Worm (Caenorhabditis elegans) whole organism, L1 larva: ENCODE measurements around the gene sup-12.

Source experiments
- F16B12.6 ChIP-seq: fragments of 150-350 bp; optimal IDR thresholded peaks from 2 replicates; lab custom pipeline; 2014; ENCODE audit warnings: missing biosample characterization, missing genetic modification characterization
- Y116A8C.19 ChIP-seq: sonication (generic microtip); optimal IDR thresholded peaks from 2 replicates; lab custom pipeline; 2016; ENCODE audit warnings: missing compliant biosample characterization, missing genetic modification characterization, borderline replicate concordance
- blmp-1 ChIP-seq: fragments of 150-350 bp; optimal IDR thresholded peaks from 2 replicates; lab custom pipeline; 2014; ENCODE audit warnings: missing biosample characterization, missing genetic modification characterization
- dpl-1 ChIP-seq, 3 experiments: fragments of 150-350 bp in 2 of 3; sonication (generic microtip) in 1 of 3; optimal IDR thresholded peaks; 2 replicates each; lab custom pipeline; 2014 to 2017; ENCODE audit warnings: missing biosample characterization in 3 of 3, missing genetic modification characterization in 3 of 3, missing genetic modification reagents in 3 of 3
- fos-1 ChIP-seq: fragments of 150-350 bp; optimal IDR thresholded peaks from 2 replicates; lab custom pipeline; 2014; ENCODE audit warnings: missing biosample characterization, missing genetic modification characterization
- lin-13 ChIP-seq: fragments of 150-350 bp; optimal IDR thresholded peaks from 2 replicates; lab custom pipeline; 2014; ENCODE audit warnings: missing biosample characterization, missing genetic modification reagents, missing genetic modification characterization
- lin-15B ChIP-seq: fragments of 150-350 bp; sonication (generic microtip); optimal IDR thresholded peaks from 3 replicates; lab custom pipeline; 2014; ENCODE audit warnings: missing biosample characterization, missing genetic modification characterization
- mep-1 ChIP-seq: fragments of 150-350 bp; optimal IDR thresholded peaks from 2 replicates; lab custom pipeline; 2014; ENCODE audit warnings: missing biosample characterization, missing genetic modification characterization
- nhr-11 ChIP-seq: fragments of 150-350 bp; optimal IDR thresholded peaks from 2 replicates; lab custom pipeline; 2014; ENCODE audit warnings: missing biosample characterization, missing genetic modification characterization
- nhr-20 ChIP-seq: sonication (generic microtip); optimal IDR thresholded peaks from 2 replicates; lab custom pipeline; 2016; ENCODE audit warnings: mild to moderate bottlenecking, missing genetic modification characterization, missing compliant biosample characterization
- pqm-1 ChIP-seq: sonication (generic microtip); optimal IDR thresholded peaks from 3 replicates; lab custom pipeline; 2017; ENCODE audit warnings: missing biosample characterization, missing genetic modification characterization
- skn-1 ChIP-seq: fragments of 150-350 bp; optimal IDR thresholded peaks from 2 replicates; lab custom pipeline; 2014; ENCODE audit warnings: missing biosample characterization, missing genetic modification characterization
- snpc-4 ChIP-seq: fragments of 150-350 bp; optimal IDR thresholded peaks from 2 replicates; lab custom pipeline; 2014; ENCODE audit warnings: missing biosample characterization, missing genetic modification characterization
- unc-130 ChIP-seq: fragments of 150-350 bp; optimal IDR thresholded peaks from 2 replicates; lab custom pipeline; 2017; ENCODE audit warnings: missing biosample characterization, missing genetic modification characterization, inconsistent platforms

DNA sequence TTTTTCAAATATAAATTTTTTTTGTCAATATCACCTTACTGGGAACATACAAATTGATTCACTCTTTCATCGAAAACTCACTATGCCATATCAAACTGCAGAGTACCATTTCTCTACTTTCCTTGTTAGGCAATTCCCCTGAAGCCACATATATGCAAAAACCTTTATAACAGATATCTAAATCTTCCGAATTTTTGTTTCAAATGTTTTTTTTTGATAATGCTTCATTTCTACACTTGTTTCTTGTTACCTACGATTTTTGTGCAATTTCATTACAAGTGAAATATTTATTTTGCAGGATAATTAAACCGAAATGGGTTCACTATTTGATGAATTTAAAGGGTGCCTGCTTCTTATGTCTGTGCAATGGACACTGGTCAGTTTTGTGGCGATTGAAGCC lies 15.7 kb downstream of the sup-12 start, which contains the start of gene T22B2.2:
- TF ChIP-seq unc-130 (tag; lab: Kevin White, UChicago) (no peak), dpl-1 (GFP tag; optimal IDR thresholded peaks at IDR 0.05; lab: Kevin White, UChicago) (no peak), mep-1 (tag; lab: Kevin White, UChicago) (no peak), snpc-4 (no peak), pqm-1 (tag; lab: Kevin White, UChicago) (no peak), Y116A8C.19 (tag; lab: Kevin White, UChicago) (no peak), lin-13 (GFP tag; lab: Kevin White, UChicago) (no peak), skn-1 (no peak), nhr-11 (tag; lab: Kevin White, UChicago) (no peak), nhr-20 (no peak), fos-1 (tag; lab: Kevin White, UChicago) (no peak), lin-15B (tag; lab: Kevin White, UChicago) (no peak), blmp-1 (tag; lab: Kevin White, UChicago) (no peak), F16B12.6 (no peak)
